Fruit fly (Drosophila melanogaster) whole organism, embryonic: ENCODE results near the gene CG32462.
A peak's percentile ranks its signal among the peaks of the same experiment; 100 is the strongest.

ENCODE experiments used
- Adf1 ChIP-seq: fragments of 200-800 bp; sonication (Bioruptor generic); IDR thresholded peaks from 2 replicates; pipeline ENCODE4 v1.3.6; 2022; ENCODE audit warnings: missing biosample characterization, missing genetic modification characterization
- CG1024 ChIP-seq: fragments of 200-800 bp; sonication (Bioruptor generic); IDR thresholded peaks from 2 replicates; pipeline ENCODE4 v1.3.6; 2022; ENCODE audit warnings: missing biosample characterization, missing genetic modification characterization
- CG11398 ChIP-seq: fragments of 200-800 bp; sonication (Bioruptor generic); optimal IDR thresholded peaks from 2 replicates; lab custom pipeline; 2016; ENCODE audit warnings: missing biosample characterization, missing genetic modification characterization
- CG12104 ChIP-seq: fragments of 200-800 bp; sonication (Bioruptor generic); optimal IDR thresholded peaks from 3 replicates; lab custom pipeline; 2016; ENCODE audit warnings: missing biosample characterization, missing genetic modification characterization
- CG12769 ChIP-seq: fragments of 200-800 bp; sonication (Bioruptor generic); optimal IDR thresholded peaks from 2 replicates; lab custom pipeline; 2019; ENCODE audit warnings: missing biosample characterization, mild to moderate bottlenecking, missing genetic modification characterization, moderate library complexity
- CG18476 ChIP-seq: fragments of 200-800 bp; sonication (Bioruptor generic); optimal IDR thresholded peaks from 2 replicates; lab custom pipeline; 2016; ENCODE audit warnings: missing biosample characterization, mild to moderate bottlenecking, missing genetic modification characterization
- CG2199 ChIP-seq: fragments of 200-800 bp; sonication (Bioruptor generic); IDR thresholded peaks from 3 replicates; pipeline ENCODE4 v1.3.6; 2022; ENCODE audit warnings: missing biosample characterization, missing genetic modification characterization
- CG6689 ChIP-seq: fragments of 200-800 bp; sonication (Bioruptor generic); IDR thresholded peaks from 2 replicates; pipeline ENCODE4 v1.3.6; 2022; ENCODE audit warnings: missing biosample characterization, missing genetic modification characterization
- CG6791 ChIP-seq: fragments of 200-800 bp; sonication (Bioruptor generic); IDR thresholded peaks from 3 replicates; pipeline ENCODE4 v1.3.6; 2022; ENCODE audit warnings: missing biosample characterization, missing genetic modification characterization; ENCODE audit not compliant: partially characterized antibody
- CG6813 ChIP-seq: fragments of 200-800 bp; sonication (Bioruptor generic); optimal IDR thresholded peaks from 2 replicates; lab custom pipeline; 2017; ENCODE audit warnings: missing biosample characterization, missing genetic modification characterization, mild to moderate bottlenecking, moderate library complexity, missing genetic modification reagents
- CG8765 ChIP-seq: fragments of 200-800 bp; sonication (Bioruptor generic); IDR thresholded peaks from 2 replicates; pipeline ENCODE4 v1.3.6; 2022; ENCODE audit warnings: missing biosample characterization, missing genetic modification characterization
- CG9215 ChIP-seq: fragments of 200-800 bp; sonication (Bioruptor generic); IDR thresholded peaks from 2 replicates; pipeline ENCODE4 v1.3.6; 2022; ENCODE audit warnings: missing biosample characterization, missing genetic modification characterization
- CG9932 ChIP-seq: fragments of 200-800 bp; sonication (Bioruptor generic); IDR thresholded peaks from 2 replicates; pipeline ENCODE4 v1.3.6; 2022; ENCODE audit warnings: missing biosample characterization, missing genetic modification characterization
- Deaf1 ChIP-seq: fragments of 200-800 bp; optimal IDR thresholded peaks from 3 replicates; lab custom pipeline; 2019; ENCODE audit warnings: missing biosample characterization, mild to moderate bottlenecking, missing genetic modification characterization, moderate library complexity
- Dek ChIP-seq: fragments of 200-800 bp; sonication (Bioruptor generic); optimal IDR thresholded peaks from 3 replicates; lab custom pipeline; 2019; ENCODE audit warnings: missing biosample characterization, mild to moderate bottlenecking, missing genetic modification characterization, moderate library complexity
- Doc3 ChIP-seq: fragments of 200-800 bp; sonication (Bioruptor generic); IDR thresholded peaks from 3 replicates; pipeline ENCODE4 v1.3.6; 2022; ENCODE audit warnings: missing biosample characterization, missing genetic modification characterization; ENCODE audit not compliant: partially characterized antibody
- Tbp ChIP-seq: fragments of >200 bp; optimal IDR thresholded peaks from 2 replicates; lab custom pipeline; 2018; ENCODE audit warnings: missing biosample characterization, missing genetic modification characterization
- Trl ChIP-seq, 3 experiments: fragments of >200 bp in 2 of 3; fragments of 200-800 bp in 1 of 3; sonication (Bioruptor generic) in 1 of 3; optimal IDR thresholded peaks; 2 replicates in 1 of 3; 3 replicates in 2 of 3; lab custom pipeline; 2016 to 2017; ENCODE audit warnings: missing biosample characterization in 1 of 3, missing genetic modification characterization in 1 of 3
- Xbp1 ChIP-seq: fragments of 200-800 bp; sonication (Bioruptor generic); optimal IDR thresholded peaks from 3 replicates; lab custom pipeline; 2016; ENCODE audit warnings: missing biosample characterization, mild to moderate bottlenecking, missing genetic modification characterization
- bcd ChIP-seq: fragments of 200-800 bp; sonication (Bioruptor generic); optimal IDR thresholded peaks from 2 replicates; lab custom pipeline; 2017; ENCODE audit warnings: missing biosample characterization, mild to moderate bottlenecking, missing genetic modification characterization
- bsh ChIP-seq, 2 experiments: fragments of 200-800 bp; sonication (Bioruptor generic); optimal IDR thresholded peaks; 2 replicates each; lab custom pipeline; 2017 to 2018; ENCODE audit warnings: mild to moderate bottlenecking in 2 of 2, missing biosample characterization in 2 of 2, missing genetic modification characterization in 2 of 2, moderate library complexity in 1 of 2
- cg ChIP-seq: fragments of 200-800 bp; sonication (Bioruptor generic); optimal IDR thresholded peaks from 3 replicates; lab custom pipeline; 2019; ENCODE audit warnings: missing biosample characterization, mild to moderate bottlenecking, missing genetic modification characterization, moderate library complexity
- chinmo ChIP-seq: fragments of 200-800 bp; sonication (Bioruptor generic); IDR thresholded peaks from 4 replicates; pipeline ENCODE4 v1.3.6; 2022; ENCODE audit warnings: missing biosample characterization, missing genetic modification characterization; ENCODE audit not compliant: partially characterized antibody
- corto ChIP-seq: fragments of 200-800 bp; sonication (Bioruptor generic); optimal IDR thresholded peaks from 2 replicates; lab custom pipeline; 2016; ENCODE audit warnings: missing biosample characterization, mild to moderate bottlenecking, missing genetic modification characterization, moderate library complexity
- crol ChIP-seq: fragments of 200-800 bp; sonication (Bioruptor generic); IDR thresholded peaks from 2 replicates; pipeline ENCODE4 v1.3.6; 2022; ENCODE audit warnings: missing biosample characterization, missing genetic modification characterization
- dan ChIP-seq: fragments of 200-800 bp; sonication (Bioruptor generic); IDR thresholded peaks from 2 replicates; pipeline ENCODE4 v1.3.6; 2022; ENCODE audit warnings: missing biosample characterization, missing genetic modification characterization
- ems ChIP-seq: fragments of 200-800 bp; sonication (Bioruptor generic); optimal IDR thresholded peaks from 3 replicates; lab custom pipeline; 2016; ENCODE audit warnings: missing biosample characterization, missing genetic modification characterization
- eve ChIP-seq, 2 experiments: fragments of >200 bp; optimal IDR thresholded peaks; 2 replicates each; lab custom pipeline; 2017; ENCODE audit warnings: missing biosample characterization in 2 of 2, missing genetic modification characterization in 2 of 2
- gem ChIP-seq: fragments of 200-800 bp; sonication (Bioruptor generic); optimal IDR thresholded peaks from 2 replicates; lab custom pipeline; 2019; ENCODE audit warnings: missing biosample characterization, mild to moderate bottlenecking, missing genetic modification characterization, moderate library complexity
- lbe ChIP-seq: fragments of 200-800 bp; sonication (Bioruptor generic); optimal IDR thresholded peaks from 2 replicates; lab custom pipeline; 2016; ENCODE audit warnings: missing biosample characterization, mild to moderate bottlenecking, missing genetic modification characterization
- luna ChIP-seq: fragments of 200-800 bp; sonication (Bioruptor generic); optimal IDR thresholded peaks from 2 replicates; lab custom pipeline; 2016; ENCODE audit warnings: missing biosample characterization, missing genetic modification characterization
- mirr ChIP-seq: fragments of 200-800 bp; sonication (Bioruptor generic); optimal IDR thresholded peaks from 3 replicates; lab custom pipeline; 2018; ENCODE audit warnings: missing biosample characterization, mild to moderate bottlenecking, missing genetic modification characterization
- nerfin-1 ChIP-seq: fragments of 200-800 bp; sonication (Bioruptor generic); optimal IDR thresholded peaks from 3 replicates; lab custom pipeline; 2019; ENCODE audit warnings: missing biosample characterization, mild to moderate bottlenecking, missing genetic modification characterization, moderate library complexity
- nom ChIP-seq: fragments of 200-800 bp; sonication (Bioruptor generic); optimal IDR thresholded peaks from 2 replicates; lab custom pipeline; 2017; ENCODE audit warnings: missing biosample characterization, missing genetic modification characterization, mild to moderate bottlenecking, moderate library complexity, missing genetic modification reagents
- onecut ChIP-seq: fragments of 200-800 bp; sonication (Bioruptor generic); IDR thresholded peaks from 2 replicates; pipeline ENCODE4 v1.3.6; 2022; ENCODE audit warnings: missing biosample characterization, missing genetic modification characterization
- pros ChIP-seq: fragments of 200-800 bp; sonication (Bioruptor generic); optimal IDR thresholded peaks from 3 replicates; lab custom pipeline; 2019; ENCODE audit warnings: missing biosample characterization, mild to moderate bottlenecking, missing genetic modification characterization, moderate library complexity
- sens ChIP-seq: fragments of 200-800 bp; sonication (Bioruptor generic); peaks from one replicate; lab custom pipeline; 2016; ENCODE audit warnings: missing biosample characterization, missing genetic modification characterization
- seq ChIP-seq: fragments of 200-800 bp; sonication (Bioruptor generic); IDR thresholded peaks from 2 replicates; pipeline ENCODE4 v1.3.6; 2022; ENCODE audit warnings: missing biosample characterization, missing genetic modification characterization
- wor ChIP-seq: fragments of 200-800 bp; sonication (Bioruptor generic); IDR thresholded peaks from 2 replicates; pipeline ENCODE4 v1.3.6; 2022; ENCODE audit warnings: missing biosample characterization, missing genetic modification characterization
- z ChIP-seq: fragments of 200-800 bp; sonication (Bioruptor generic); IDR thresholded peaks from 3 replicates; pipeline ENCODE4 v1.3.6; 2022; ENCODE audit warnings: missing biosample characterization, missing genetic modification characterization

Gene CG32462

DNA sequence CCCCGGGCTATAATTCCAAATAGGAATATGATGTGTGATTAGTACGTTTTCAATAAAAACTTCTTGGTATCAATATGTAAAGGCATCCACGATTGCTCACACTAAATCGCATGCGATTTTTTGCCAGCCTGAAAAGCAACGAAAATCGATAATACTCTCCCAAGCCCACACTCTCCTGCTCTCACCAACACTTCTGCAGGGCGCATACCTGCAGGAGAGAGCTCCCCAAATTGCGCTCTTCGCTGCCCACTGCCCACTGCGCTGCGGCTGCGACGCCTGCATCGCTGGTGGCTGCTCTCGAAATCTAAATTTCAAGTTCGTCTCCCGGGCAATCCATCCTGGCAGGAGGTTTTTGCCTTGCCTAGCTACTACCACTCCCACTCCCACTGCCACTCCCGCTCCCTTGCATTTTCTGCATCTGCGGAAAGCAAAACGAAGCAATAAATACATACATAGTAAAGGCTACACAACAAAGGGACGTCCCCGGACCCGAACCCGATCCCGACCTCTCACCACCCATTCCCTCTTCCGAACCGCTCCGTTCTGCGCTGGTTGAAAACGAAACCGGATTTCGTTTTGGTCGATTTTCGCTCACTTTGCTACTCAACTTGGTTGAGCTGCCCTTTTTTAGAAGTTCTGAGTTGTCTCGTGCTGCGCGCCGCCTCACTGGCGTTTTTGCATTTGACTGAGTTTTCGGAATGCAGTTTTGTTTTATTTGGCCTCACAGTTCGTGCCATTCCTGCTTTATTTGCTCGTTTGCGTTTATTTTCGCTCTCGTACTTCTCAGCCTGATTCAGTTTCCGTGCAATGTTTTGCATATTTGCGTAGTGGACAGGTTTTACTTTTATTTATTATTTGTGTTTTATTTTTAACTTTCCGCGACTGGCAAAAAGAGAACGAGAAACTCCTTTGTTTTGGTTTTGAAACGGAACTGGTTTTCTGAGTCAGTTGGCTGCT, 1.9 kb downstream of the CG32462 start:
- TF ChIP-seq wor (GFP tag; lab: Robert Waterston, UW) (no peak), chinmo (GFP tag; lab: Robert Waterston, UW) (0 out of 4 replicates have a peak, but pooled peaks have one; percentile 29), Doc3 (GFP tag; lab: Robert Waterston, UW) (0 out of 3 replicates have a peak, but pooled peaks have one; percentile 18), Trl (optimal IDR thresholded peaks at IDR 0.05; lab: Kevin White, UChicago) (peak; percentile 53 to 73), Trl (GFP tag; optimal IDR thresholded peaks at IDR 0.05; lab: Kevin White, UChicago) (no peak), crol (GFP tag; lab: Robert Waterston, UW) (peak; percentile 20; the same call in 1 of the 2 replicates), Tbp (GFP tag; lab: Kevin White, UChicago) (no peak), bsh (GFP tag; optimal IDR thresholded peaks at IDR 0.05; lab: Kevin White, UChicago) (peak in 1 of 2 experiments; percentile 93), nom (peak; percentile 98), corto (GFP tag; lab: Kevin White, UChicago) (peak; percentile 41), CG11398 (GFP tag; lab: Kevin White, UChicago) (no peak), dan (GFP tag; lab: Robert Waterston, UW) (no peak), onecut (peak; percentile 98), pros (GFP tag; lab: Kevin White, UChicago) (peak; percentile 33), lbe (GFP tag; lab: Kevin White, UChicago) (peak; percentile 29), CG1024 (GFP tag; lab: Robert Waterston, UW) (no peak), Dek (tag; lab: Kevin White, UChicago) (no peak), gem (tag; lab: Kevin White, UChicago) (no peak), eve (GFP tag; optimal IDR thresholded peaks at IDR 0.05; lab: Kevin White, UChicago) (no peak), CG6791 (no peak), sens (peak; percentile 61), Adf1 (GFP tag; lab: Robert Waterston, UW) (peak; percentile 77), luna (GFP tag; lab: Kevin White, UChicago) (no peak), nerfin-1 (tag; lab: Kevin White, UChicago) (peak; percentile 26), seq (GFP tag; lab: Robert Waterston, UW) (no peak), CG18476 (GFP tag; lab: Kevin White, UChicago) (no peak), z (GFP tag; lab: Robert Waterston, UW) (peak; percentile 74), CG9215 (GFP tag; lab: Robert Waterston, UW) (no peak), cg (peak; percentile 35), CG12104 (GFP tag; lab: Kevin White, UChicago) (no peak), bcd (no peak), CG6689 (GFP tag; lab: Robert Waterston, UW) (no peak), CG9932 (GFP tag; lab: Robert Waterston, UW) (no peak), mirr (GFP tag; lab: Kevin White, UChicago) (no peak), Deaf1 (tag; lab: Kevin White, UChicago) (peak; percentile 58), CG8765 (GFP tag; lab: Robert Waterston, UW) (no peak), ems (GFP tag; lab: Kevin White, UChicago) (no peak)
- TF ChIP-seq, all 482 proteins: peak for 16

DNA sequence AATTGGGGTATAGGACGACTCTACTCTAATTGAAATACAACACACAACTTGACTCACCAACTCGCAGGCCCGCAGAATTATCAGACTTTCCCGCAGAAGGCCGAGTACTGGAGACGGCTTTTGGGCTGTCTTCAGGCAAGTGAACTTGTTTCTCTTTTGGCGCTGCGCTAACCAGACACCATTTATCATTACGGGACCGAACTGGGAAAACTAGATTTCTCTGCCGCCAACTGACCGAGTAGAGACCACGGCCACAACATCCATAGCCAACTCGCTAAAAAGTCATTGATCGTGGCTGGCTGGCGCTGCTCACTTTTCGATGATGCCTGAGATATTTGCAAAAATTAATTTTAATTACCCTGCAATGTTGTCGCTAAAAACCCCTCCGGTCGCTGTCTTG, 4.4 kb downstream of the CG32462 start:
- TF ChIP-seq CG6813 (GFP tag; lab: Kevin White, UChicago) = no peak
- TF ChIP-seq Xbp1 (GFP tag; lab: Kevin White, UChicago) = no peak
- peak; percentile 12 for TF ChIP-seq CG12769 (tag; lab: Kevin White, UChicago)
- TF ChIP-seq CG2199 (GFP tag; lab: Robert Waterston, UW) = 0 out of 3 replicates have a peak, but pooled peaks have one; percentile 65
